Fruit fly (Drosophila melanogaster) whole organism, embryonic: ENCODE data around the gene CG15027.

Experiments used
- Antp ChIP-seq: fragments of 200-800 bp; sonication (Bioruptor generic); optimal IDR thresholded peaks from 3 replicates; lab custom pipeline; 2016; ENCODE audit warnings: missing biosample characterization, missing genetic modification characterization
- B-H1 ChIP-seq: fragments of 200-800 bp; sonication (Bioruptor generic); IDR thresholded peaks from 3 replicates; pipeline ENCODE4 v1.3.6; 2022; ENCODE audit warnings: missing biosample characterization, missing genetic modification characterization
- Bgb ChIP-seq: fragments of 200-800 bp; sonication (Bioruptor generic); IDR thresholded peaks from 2 replicates; pipeline ENCODE4 v1.3.6; 2022; ENCODE audit warnings: missing biosample characterization, missing genetic modification characterization; ENCODE audit not compliant: partially characterized antibody
- CG10147 ChIP-seq: fragments of 200-800 bp; sonication (Bioruptor generic); optimal IDR thresholded peaks from 2 replicates; lab custom pipeline; 2019; ENCODE audit warnings: missing biosample characterization, mild to moderate bottlenecking, missing genetic modification characterization, moderate library complexity
- CG10654 ChIP-seq: fragments of 200-800 bp; sonication (Bioruptor generic); optimal IDR thresholded peaks from 2 replicates; lab custom pipeline; 2016; ENCODE audit warnings: missing biosample characterization, missing genetic modification characterization
- CG11093 ChIP-seq: fragments of 200-800 bp; sonication (Bioruptor generic); IDR thresholded peaks from 3 replicates; pipeline ENCODE4 v1.3.6; 2022; ENCODE audit warnings: missing biosample characterization, missing genetic modification characterization
- CG12071 ChIP-seq: fragments of 200-800 bp; sonication (Bioruptor generic); optimal IDR thresholded peaks from 3 replicates; lab custom pipeline; 2018; ENCODE audit warnings: missing biosample characterization, mild to moderate bottlenecking, missing genetic modification characterization
- CG12391 ChIP-seq: fragments of 200-800 bp; sonication (Bioruptor generic); optimal IDR thresholded peaks from 3 replicates; lab custom pipeline; 2018; ENCODE audit warnings: missing biosample characterization, mild to moderate bottlenecking, missing genetic modification characterization, moderate library complexity
- CG13296 ChIP-seq: fragments of 200-800 bp; sonication (Bioruptor generic); optimal IDR thresholded peaks from 3 replicates; lab custom pipeline; 2018; ENCODE audit warnings: missing biosample characterization, mild to moderate bottlenecking, missing genetic modification characterization
- CG13624 ChIP-seq: fragments of 200-800 bp; sonication (Bioruptor generic); optimal IDR thresholded peaks from 2 replicates; lab custom pipeline; 2016; ENCODE audit warnings: missing biosample characterization, missing genetic modification characterization
- CG14441 ChIP-seq: fragments of 200-800 bp; sonication (Bioruptor generic); IDR thresholded peaks from 2 replicates; pipeline ENCODE4 v1.3.6; 2022; ENCODE audit warnings: missing biosample characterization, missing genetic modification characterization
- CG15269 ChIP-seq: fragments of 200-800 bp; sonication (Bioruptor generic); optimal IDR thresholded peaks from 2 replicates; lab custom pipeline; 2018; ENCODE audit warnings: missing biosample characterization, mild to moderate bottlenecking, missing genetic modification characterization, moderate library complexity
- CG1603 ChIP-seq: fragments of 200-800 bp; sonication (Bioruptor generic); optimal IDR thresholded peaks from 2 replicates; lab custom pipeline; 2019; ENCODE audit warnings: missing biosample characterization, mild to moderate bottlenecking, missing genetic modification characterization, moderate library complexity
- CG18262 ChIP-seq: fragments of 200-800 bp; optimal IDR thresholded peaks from 3 replicates; lab custom pipeline; 2019; ENCODE audit warnings: missing biosample characterization, mild to moderate bottlenecking, missing genetic modification characterization, moderate library complexity
- CG30403 ChIP-seq: fragments of 200-800 bp; sonication (Bioruptor generic); optimal IDR thresholded peaks from 3 replicates; lab custom pipeline; 2016; ENCODE audit warnings: missing biosample characterization, missing genetic modification characterization
- CG3065 ChIP-seq: fragments of 200-800 bp; sonication (Bioruptor generic); optimal IDR thresholded peaks from 2 replicates; lab custom pipeline; 2016; ENCODE audit warnings: missing biosample characterization, missing genetic modification characterization
- CG4424 ChIP-seq: fragments of 200-800 bp; sonication (Bioruptor generic); optimal IDR thresholded peaks from 3 replicates; lab custom pipeline; 2016; ENCODE audit warnings: missing biosample characterization, missing genetic modification characterization
- CG4707 ChIP-seq: fragments of 200-800 bp; sonication (Bioruptor generic); optimal IDR thresholded peaks from 2 replicates; lab custom pipeline; 2018; ENCODE audit warnings: missing biosample characterization, mild to moderate bottlenecking, missing genetic modification characterization, moderate library complexity
- CG6813 ChIP-seq: fragments of 200-800 bp; sonication (Bioruptor generic); optimal IDR thresholded peaks from 2 replicates; lab custom pipeline; 2017; ENCODE audit warnings: missing biosample characterization, missing genetic modification characterization, mild to moderate bottlenecking, moderate library complexity, missing genetic modification reagents
- CG7357 ChIP-seq: fragments of 200-800 bp; sonication (Bioruptor generic); IDR thresholded peaks from 3 replicates; pipeline ENCODE4 v1.3.6; 2022; ENCODE audit warnings: missing biosample characterization, missing genetic modification characterization
- CG7839 ChIP-seq: fragments of 200-800 bp; sonication (Bioruptor generic); optimal IDR thresholded peaks from 3 replicates; lab custom pipeline; 2018; ENCODE audit warnings: missing biosample characterization, mild to moderate bottlenecking, missing genetic modification characterization, moderate library complexity
- CG8089 ChIP-seq: fragments of 200-800 bp; sonication (Bioruptor generic); optimal IDR thresholded peaks from 3 replicates; lab custom pipeline; 2016; ENCODE audit warnings: missing biosample characterization, missing genetic modification characterization
- CG8290 ChIP-seq, 3 experiments: fragments of 200-800 bp; sonication (Bioruptor generic); optimal IDR thresholded peaks; 2 replicates each; lab custom pipeline; 2016 to 2019; ENCODE audit warnings: missing biosample characterization in 3 of 3, missing genetic modification characterization in 3 of 3, mild to moderate bottlenecking in 2 of 3, moderate library complexity in 1 of 3
- CG8478 ChIP-seq: fragments of >200 bp; optimal IDR thresholded peaks from 2 replicates; lab custom pipeline; 2018
- CG8924 ChIP-seq: fragments of 200-800 bp; optimal IDR thresholded peaks from 3 replicates; lab custom pipeline; 2019; ENCODE audit warnings: missing biosample characterization, mild to moderate bottlenecking, missing genetic modification characterization, moderate library complexity
- CG9932 ChIP-seq: fragments of 200-800 bp; sonication (Bioruptor generic); IDR thresholded peaks from 2 replicates; pipeline ENCODE4 v1.3.6; 2022; ENCODE audit warnings: missing biosample characterization, missing genetic modification characterization
- CHES-1-like ChIP-seq: fragments of 200-800 bp; sonication (Bioruptor generic); optimal IDR thresholded peaks from 2 replicates; lab custom pipeline; 2016; ENCODE audit warnings: missing biosample characterization, missing genetic modification characterization
- CoRest ChIP-seq: fragments of 200-800 bp; sonication (Bioruptor generic); optimal IDR thresholded peaks from 3 replicates; lab custom pipeline; 2018; ENCODE audit warnings: missing biosample characterization, mild to moderate bottlenecking, missing genetic modification characterization, moderate library complexity
- Dek ChIP-seq: fragments of 200-800 bp; sonication (Bioruptor generic); optimal IDR thresholded peaks from 3 replicates; lab custom pipeline; 2019; ENCODE audit warnings: missing biosample characterization, mild to moderate bottlenecking, missing genetic modification characterization, moderate library complexity
- Dip3 ChIP-seq: fragments of 200-800 bp; sonication (Bioruptor generic); optimal IDR thresholded peaks from 3 replicates; lab custom pipeline; 2016; ENCODE audit warnings: missing biosample characterization, missing genetic modification characterization
- Hand ChIP-seq: fragments of 200-800 bp; sonication (Bioruptor generic); optimal IDR thresholded peaks from 2 replicates; lab custom pipeline; 2017; ENCODE audit warnings: mild to moderate bottlenecking, missing biosample characterization, missing genetic modification reagents, missing genetic modification characterization
- Hr51 ChIP-seq, 2 experiments: fragments of 200-800 bp; sonication (Bioruptor generic); optimal IDR thresholded peaks; 2 replicates in 1 of 2; 3 replicates in 1 of 2; lab custom pipeline; 2016 to 2018; ENCODE audit warnings: missing biosample characterization in 2 of 2, missing genetic modification characterization in 2 of 2, mild to moderate bottlenecking in 1 of 2, moderate library complexity in 1 of 2
- NfI ChIP-seq: fragments of 200-800 bp; sonication (Bioruptor generic); optimal IDR thresholded peaks from 3 replicates; lab custom pipeline; 2018; ENCODE audit warnings: missing biosample characterization, mild to moderate bottlenecking, missing genetic modification characterization, moderate library complexity
- Oaz ChIP-seq: fragments of 200-800 bp; sonication (Bioruptor generic); IDR thresholded peaks from 2 replicates; pipeline ENCODE4 v1.3.6; 2022; ENCODE audit warnings: missing biosample characterization, missing genetic modification characterization
- Ptx1 ChIP-seq: fragments of 200-800 bp; sonication (Bioruptor generic); IDR thresholded peaks from 2 replicates; pipeline ENCODE4 v1.3.6; 2022; ENCODE audit warnings: missing biosample characterization, missing genetic modification characterization
- Ravus ChIP-seq: fragments of 200-800 bp; sonication (Bioruptor generic); IDR thresholded peaks from 2 replicates; pipeline ENCODE4 v1.3.6; 2022; ENCODE audit warnings: missing biosample characterization, missing genetic modification characterization
- Rfx ChIP-seq: fragments of 200-800 bp; sonication (Bioruptor generic); IDR thresholded peaks from 2 replicates; pipeline ENCODE4 v1.3.6; 2022; ENCODE audit warnings: missing biosample characterization, missing genetic modification characterization
- bcd ChIP-seq: fragments of 200-800 bp; sonication (Bioruptor generic); optimal IDR thresholded peaks from 2 replicates; lab custom pipeline; 2017; ENCODE audit warnings: missing biosample characterization, mild to moderate bottlenecking, missing genetic modification characterization
- cato ChIP-seq: fragments of 200-800 bp; sonication (Bioruptor generic); optimal IDR thresholded peaks from 2 replicates; lab custom pipeline; 2016; ENCODE audit warnings: missing biosample characterization, missing genetic modification characterization, borderline replicate concordance
- ewg ChIP-seq: fragments of 200-800 bp; sonication (Bioruptor generic); optimal IDR thresholded peaks from 3 replicates; lab custom pipeline; 2017; ENCODE audit warnings: mild to moderate bottlenecking, missing biosample characterization, missing genetic modification reagents, missing genetic modification characterization
- grau ChIP-seq: fragments of 200-800 bp; optimal IDR thresholded peaks from 3 replicates; lab custom pipeline; 2019; ENCODE audit warnings: missing biosample characterization, mild to moderate bottlenecking, missing genetic modification characterization, moderate library complexity
- maf-S ChIP-seq: fragments of 200-800 bp; sonication (Bioruptor generic); optimal IDR thresholded peaks from 2 replicates; lab custom pipeline; 2016; ENCODE audit warnings: missing biosample characterization, missing genetic modification characterization
- pum ChIP-seq: fragments of 200-800 bp; sonication (Bioruptor generic); optimal IDR thresholded peaks from 2 replicates; lab custom pipeline; 2016; ENCODE audit warnings: missing biosample characterization, missing genetic modification characterization
- row ChIP-seq: fragments of 200-800 bp; sonication (Bioruptor generic); IDR thresholded peaks from 3 replicates; pipeline ENCODE4 v1.3.6; 2022; ENCODE audit warnings: missing biosample characterization, missing genetic modification characterization
- schlank ChIP-seq: fragments of 200-800 bp; sonication (Bioruptor generic); optimal IDR thresholded peaks from 2 replicates; lab custom pipeline; 2018; ENCODE audit warnings: missing biosample characterization, mild to moderate bottlenecking, missing genetic modification characterization
- slp2 ChIP-seq: fragments of 200-800 bp; sonication (Bioruptor generic); optimal IDR thresholded peaks from 2 replicates; lab custom pipeline; 2016; ENCODE audit warnings: missing biosample characterization, missing genetic modification characterization
- so ChIP-seq: fragments of 200-800 bp; sonication (Bioruptor generic); IDR thresholded peaks from 3 replicates; pipeline ENCODE4 v1.3.6; 2022; ENCODE audit warnings: missing biosample characterization, missing genetic modification characterization
- sug ChIP-seq: fragments of 200-800 bp; optimal IDR thresholded peaks from 2 replicates; lab custom pipeline; 2019; ENCODE audit warnings: missing biosample characterization, mild to moderate bottlenecking, missing genetic modification characterization, moderate library complexity
- unc-4 ChIP-seq: fragments of 200-800 bp; sonication (Bioruptor generic); IDR thresholded peaks from 2 replicates; pipeline ENCODE4 v1.3.6; 2022; ENCODE audit warnings: missing biosample characterization, missing genetic modification characterization; ENCODE audit not compliant: partially characterized antibody
- wdn ChIP-seq: fragments of 200-800 bp; sonication (Bioruptor generic); IDR thresholded peaks from 2 replicates; pipeline ENCODE4 v1.3.6; 2022; ENCODE audit warnings: missing biosample characterization, missing genetic modification characterization

CG15027 gene

dm6 chrX:15120116-15120515, 34.5 kb upstream of the CG15027 start:
- no peak for TF ChIP-seq cato (GFP tag; lab: Kevin White, UChicago)
- TF ChIP-seq Dek (tag; lab: Kevin White, UChicago), result peak; percentile 49
- TF ChIP-seq ewg (GFP tag; lab: Kevin White, UChicago), result no peak
- TF ChIP-seq CG9932 (GFP tag; lab: Robert Waterston, UW), result peak; percentile 81
- peak; percentile 35 for TF ChIP-seq sug (tag; lab: Kevin White, UChicago)
- TF ChIP-seq so, result no peak
- no peak for TF ChIP-seq CHES-1-like
- TF ChIP-seq Ptx1 (GFP tag; lab: Robert Waterston, UW), result peak; percentile 44
- no peak for TF ChIP-seq CG8478
- TF ChIP-seq CG10147 (GFP tag; lab: Kevin White, UChicago), result peak; percentile 71
- TF ChIP-seq grau (tag; lab: Kevin White, UChicago), result peak; percentile 67
- peak; percentile 59 for TF ChIP-seq row (GFP tag; lab: Robert Waterston, UW)
- peak; percentile 33 for TF ChIP-seq CG13296 (GFP tag; lab: Kevin White, UChicago)
- TF ChIP-seq unc-4, result no peak
- TF ChIP-seq CG4424 (GFP tag; lab: Kevin White, UChicago), result no peak
- peak; percentile 58 for TF ChIP-seq CG30403 (GFP tag; lab: Kevin White, UChicago)
- TF ChIP-seq Hand (GFP tag; lab: Kevin White, UChicago), result peak; percentile 22
- peak; percentile 36; the same call in 1 of the 2 replicates for TF ChIP-seq wdn (GFP tag; lab: Robert Waterston, UW)
- no peak for TF ChIP-seq Antp
- TF ChIP-seq pum (GFP tag; lab: Kevin White, UChicago), result no peak
- TF ChIP-seq CG7839 (tag; lab: Kevin White, UChicago), result peak; percentile 62
- no peak for TF ChIP-seq Bgb (GFP tag; lab: Robert Waterston, UW)
- peak; percentile 14 for TF ChIP-seq CG8924 (tag; lab: Kevin White, UChicago)
- no peak for TF ChIP-seq CG3065
- no peak for TF ChIP-seq CG8290 (GFP tag; optimal IDR thresholded peaks at IDR 0.05; lab: Kevin White, UChicago)
- TF ChIP-seq CG8290 (tag; optimal IDR thresholded peaks at IDR 0.05; lab: Kevin White, UChicago), result peak in 1 of 2 experiments; percentile 75
- TF ChIP-seq Oaz (GFP tag; lab: Robert Waterston, UW), result 0 out of 2 replicates have a peak, but pooled peaks have one; percentile 14
- TF ChIP-seq CG1603 (tag; lab: Kevin White, UChicago), result peak; percentile 31
- peak; percentile 28 for TF ChIP-seq bcd
- no peak for TF ChIP-seq slp2 (GFP tag; lab: Kevin White, UChicago)
- no peak for TF ChIP-seq CG8089 (GFP tag; lab: Kevin White, UChicago)
- peak; percentile 54 for TF ChIP-seq Dip3 (GFP tag; lab: Kevin White, UChicago)
- TF ChIP-seq CG4707 (GFP tag; lab: Kevin White, UChicago), result no peak
- TF ChIP-seq B-H1, result 0 out of 3 replicates have a peak, but pooled peaks have one; percentile 25
- TF ChIP-seq CG12391, result peak; percentile 9
- 0 out of 3 replicates have a peak, but pooled peaks have one; percentile 24 for TF ChIP-seq CG7357 (GFP tag; lab: Robert Waterston, UW)
- TF ChIP-seq Hr51 (GFP tag; optimal IDR thresholded peaks at IDR 0.05; lab: Kevin White, UChicago), result peak; percentile 1 to 62
- peak; percentile 12 for TF ChIP-seq CG18262 (tag; lab: Kevin White, UChicago)
- TF ChIP-seq NfI, result peak; percentile 14
- no peak for TF ChIP-seq CG6813 (GFP tag; lab: Kevin White, UChicago)
- TF ChIP-seq CG13624 (GFP tag; lab: Kevin White, UChicago), result peak; percentile 33
- TF ChIP-seq CoRest, result peak; percentile 59
- TF ChIP-seq CG14441 (GFP tag; lab: Robert Waterston, UW), result peak; percentile 27; the same call in 1 of the 2 replicates
- TF ChIP-seq Rfx (GFP tag; lab: Robert Waterston, UW), result peak; percentile 77
- TF ChIP-seq Ravus, result no peak
- peak; percentile 62 for TF ChIP-seq schlank
- TF ChIP-seq maf-S, result peak; percentile 24
- TF ChIP-seq CG15269, result peak; percentile 57
- no peak for TF ChIP-seq CG10654 (GFP tag; lab: Kevin White, UChicago)
- peak; percentile 21 for TF ChIP-seq CG12071 (GFP tag; lab: Kevin White, UChicago)
- TF ChIP-seq CG11093 (GFP tag; lab: Robert Waterston, UW), result 0 out of 3 replicates have a peak, but pooled peaks have one; percentile 20
